Worm (Caenorhabditis elegans) whole organism, mixed stage, embryonic: ENCODE data around the gene tsp-2.

Experiments
- M03D4.4 ChIP-seq: sonication (generic microtip); optimal IDR thresholded peaks from 2 replicates; lab custom pipeline; 2017; ENCODE audit warnings: mild to moderate bottlenecking, missing genetic modification characterization, missing compliant biosample characterization
- bed-3 ChIP-seq: fragments of 200-800 bp; sonication (Bioruptor generic); optimal IDR thresholded peaks from 3 replicates; lab custom pipeline; 2018; ENCODE audit warnings: mild to moderate bottlenecking, missing genetic modification characterization, moderate library complexity, missing compliant biosample characterization
- blmp-1 ChIP-seq: fragments of 150-350 bp; optimal IDR thresholded peaks from 2 replicates; lab custom pipeline; 2014; ENCODE audit warnings: missing biosample characterization, missing genetic modification characterization
- ceh-39 ChIP-seq: fragments of 150-350 bp; optimal IDR thresholded peaks from 2 replicates; lab custom pipeline; 2014; ENCODE audit warnings: missing biosample characterization, missing genetic modification characterization
- ceh-43 ChIP-seq: fragments of 200-800 bp; sonication (Bioruptor generic); optimal IDR thresholded peaks from 2 replicates; lab custom pipeline; 2018; ENCODE audit warnings: mild to moderate bottlenecking, missing genetic modification characterization, moderate library complexity, missing compliant biosample characterization
- ceh-83 ChIP-seq: fragments of 200-800 bp; sonication (Bioruptor generic); optimal IDR thresholded peaks from 2 replicates; lab custom pipeline; 2018; ENCODE audit warnings: mild to moderate bottlenecking, missing genetic modification characterization, missing compliant biosample characterization
- ces-1 ChIP-seq: fragments of 150-350 bp; optimal IDR thresholded peaks from 2 replicates; lab custom pipeline; 2014; ENCODE audit warnings: missing biosample characterization, missing genetic modification reagents, missing genetic modification characterization
- cnd-1 ChIP-seq: fragments of 200-800 bp; sonication (Bioruptor generic); optimal IDR thresholded peaks from 2 replicates; lab custom pipeline; 2018; ENCODE audit warnings: mild to moderate bottlenecking, missing genetic modification characterization, missing compliant biosample characterization
- drap-1 ChIP-seq: fragments of 200-800 bp; sonication (Bioruptor generic); optimal IDR thresholded peaks from 3 replicates; lab custom pipeline; 2018; ENCODE audit warnings: mild to moderate bottlenecking, missing genetic modification characterization, missing compliant biosample characterization
- elt-1 ChIP-seq: sonication (generic microtip); optimal IDR thresholded peaks from 2 replicates; lab custom pipeline; 2017; ENCODE audit warnings: missing genetic modification characterization, mild to moderate bottlenecking, missing compliant biosample characterization, antibody characterized with exemption, moderate library complexity, borderline replicate concordance; ENCODE audit not compliant: insufficient read depth
- elt-3 ChIP-seq: fragments of 150-350 bp; optimal IDR thresholded peaks from 2 replicates; lab custom pipeline; 2014; ENCODE audit warnings: missing biosample characterization, missing genetic modification characterization
- flh-1 ChIP-seq: fragments of 200-800 bp; sonication (Bioruptor generic); optimal IDR thresholded peaks from 2 replicates; lab custom pipeline; 2018; ENCODE audit warnings: mild to moderate bottlenecking, missing genetic modification characterization, moderate library complexity, missing compliant biosample characterization
- ham-2 ChIP-seq: fragments of 200-800 bp; sonication (Bioruptor generic); optimal IDR thresholded peaks from 2 replicates; lab custom pipeline; 2018; ENCODE audit warnings: mild to moderate bottlenecking, missing genetic modification characterization, missing compliant biosample characterization
- hlh-1 ChIP-seq: fragments of 150-350 bp; optimal IDR thresholded peaks from 2 replicates; lab custom pipeline; 2014; ENCODE audit warnings: missing biosample characterization, missing genetic modification reagents, missing genetic modification characterization
- lin-13 ChIP-seq: fragments of 150-350 bp; optimal IDR thresholded peaks from 2 replicates; lab custom pipeline; 2014; ENCODE audit warnings: missing biosample characterization, missing genetic modification characterization
- lin-32 ChIP-seq: fragments of 200-800 bp; sonication (Bioruptor generic); optimal IDR thresholded peaks from 2 replicates; lab custom pipeline; 2018; ENCODE audit warnings: mild to moderate bottlenecking, missing genetic modification characterization, missing compliant biosample characterization
- lsy-2 ChIP-seq: fragments of 150-350 bp; optimal IDR thresholded peaks from 2 replicates; lab custom pipeline; 2014; ENCODE audit warnings: missing biosample characterization, missing genetic modification characterization
- mab-5 ChIP-seq: fragments of 150-350 bp; optimal IDR thresholded peaks from 2 replicates; lab custom pipeline; 2014; ENCODE audit warnings: missing biosample characterization, missing genetic modification characterization
- mep-1 ChIP-seq: fragments of 150-350 bp; optimal IDR thresholded peaks from 2 replicates; lab custom pipeline; 2017; ENCODE audit warnings: missing biosample characterization, missing genetic modification reagents, missing genetic modification characterization, inconsistent platforms
- mls-2 ChIP-seq: sonication (generic microtip); optimal IDR thresholded peaks from 2 replicates; lab custom pipeline; 2016; ENCODE audit warnings: mild to moderate bottlenecking, missing genetic modification characterization, moderate library complexity, missing compliant biosample characterization
- nhr-12 ChIP-seq: fragments of 150-350 bp; optimal IDR thresholded peaks from 2 replicates; lab custom pipeline; 2014; ENCODE audit warnings: missing biosample characterization, missing genetic modification characterization
- nhr-237 ChIP-seq: fragments of 150-350 bp; optimal IDR thresholded peaks from 2 replicates; lab custom pipeline; 2014; ENCODE audit warnings: missing biosample characterization, missing genetic modification characterization
- nhr-28 ChIP-seq: fragments of 150-350 bp; optimal IDR thresholded peaks from 2 replicates; lab custom pipeline; 2014; ENCODE audit warnings: missing biosample characterization, missing genetic modification characterization
- nhr-76 ChIP-seq: sonication (generic microtip); optimal IDR thresholded peaks from 2 replicates; lab custom pipeline; 2017; ENCODE audit warnings: missing biosample characterization, missing genetic modification characterization
- pha-4 ChIP-seq: fragments of 150-350 bp; optimal IDR thresholded peaks from 2 replicates; lab custom pipeline; 2018; ENCODE audit warnings: missing biosample characterization, missing genetic modification reagents, missing genetic modification characterization
- sem-2 ChIP-seq: fragments of 200-800 bp; sonication (Bioruptor generic); optimal IDR thresholded peaks from 2 replicates; lab custom pipeline; 2018; ENCODE audit warnings: mild to moderate bottlenecking, missing genetic modification characterization, missing compliant biosample characterization
- snpc-4 ChIP-seq: fragments of 150-350 bp; optimal IDR thresholded peaks from 2 replicates; lab custom pipeline; 2014; ENCODE audit warnings: missing biosample characterization, missing genetic modification characterization
- tbx-8 ChIP-seq: fragments of 200-800 bp; sonication (Bioruptor generic); optimal IDR thresholded peaks from 2 replicates; lab custom pipeline; 2018; ENCODE audit warnings: mild to moderate bottlenecking, missing genetic modification characterization, moderate library complexity, missing compliant biosample characterization
- unc-120 ChIP-seq: sonication (generic microtip); optimal IDR thresholded peaks from 2 replicates; lab custom pipeline; 2017; ENCODE audit warnings: missing genetic modification characterization, missing compliant biosample characterization; ENCODE audit not compliant: poor library complexity, severe bottlenecking
- unc-39 ChIP-seq: fragments of 150-350 bp; optimal IDR thresholded peaks from 2 replicates; lab custom pipeline; 2014; ENCODE audit warnings: missing biosample characterization, missing genetic modification characterization
- unc-62 ChIP-seq: fragments of 150-350 bp; optimal IDR thresholded peaks from 2 replicates; lab custom pipeline; 2014; ENCODE audit warnings: missing biosample characterization, missing genetic modification reagents, missing genetic modification characterization
- zip-8 ChIP-seq: fragments of 150-350 bp; optimal IDR thresholded peaks from 2 replicates; lab custom pipeline; 2014; ENCODE audit warnings: missing biosample characterization, missing genetic modification characterization
- ztf-11 ChIP-seq: fragments of 150-350 bp; optimal IDR thresholded peaks from 2 replicates; lab custom pipeline; 2014; ENCODE audit warnings: missing biosample characterization, missing genetic modification characterization

tsp-2 gene

ce11 chrIII:8232634-8233033 lies 5.1 kb downstream of the tsp-2 start, which contains the start of gene henn-1:
Gene henn-1, plus strand, starts transcription at chrIII:8232651.
- TF ChIP-seq cnd-1 (tag; lab: Kevin White, UChicago) (no peak), tbx-8 (GFP tag; lab: Kevin White, UChicago) (no peak), bed-3 (GFP tag; lab: Kevin White, UChicago) (no peak), unc-62 (GFP tag; lab: Kevin White, UChicago) (no peak), ceh-39 (tag; lab: Kevin White, UChicago) (no peak), unc-39 (tag; lab: Kevin White, UChicago) (no peak), sem-2 (GFP tag; lab: Kevin White, UChicago) (no peak)

DNA sequence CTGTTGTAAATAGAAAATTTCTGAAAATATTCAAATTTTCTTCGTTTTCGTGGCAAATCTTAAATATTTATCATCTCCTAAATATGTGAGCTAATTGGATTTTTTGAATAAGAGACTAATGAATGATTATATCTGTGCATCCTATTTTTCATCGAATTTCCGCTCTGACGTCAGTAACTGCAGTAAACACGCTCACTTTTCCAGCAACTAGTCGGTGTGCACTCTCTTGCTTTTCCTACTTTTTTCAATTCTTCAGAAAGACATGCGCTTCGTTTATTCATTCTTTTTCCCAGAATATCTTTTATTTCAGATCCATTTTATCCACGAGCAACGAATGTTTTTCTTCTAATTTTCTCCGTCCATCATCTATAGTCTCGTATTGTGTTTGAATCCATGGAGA lies 8.3 kb downstream of the tsp-2 start:
- TF ChIP-seq mep-1 (tag; lab: Kevin White, UChicago) (no peak), ces-1 (GFP tag; lab: Kevin White, UChicago) (no peak), nhr-12 (no peak), cnd-1 (tag; lab: Kevin White, UChicago) (no peak), lin-32 (no peak), tbx-8 (GFP tag; lab: Kevin White, UChicago) (no peak), zip-8 (tag; lab: Kevin White, UChicago) (no peak), nhr-76 (tag; lab: Kevin White, UChicago) (no peak), ceh-83 (no peak), lin-13 (tag; lab: Kevin White, UChicago) (no peak), ham-2 (no peak)

DNA sequence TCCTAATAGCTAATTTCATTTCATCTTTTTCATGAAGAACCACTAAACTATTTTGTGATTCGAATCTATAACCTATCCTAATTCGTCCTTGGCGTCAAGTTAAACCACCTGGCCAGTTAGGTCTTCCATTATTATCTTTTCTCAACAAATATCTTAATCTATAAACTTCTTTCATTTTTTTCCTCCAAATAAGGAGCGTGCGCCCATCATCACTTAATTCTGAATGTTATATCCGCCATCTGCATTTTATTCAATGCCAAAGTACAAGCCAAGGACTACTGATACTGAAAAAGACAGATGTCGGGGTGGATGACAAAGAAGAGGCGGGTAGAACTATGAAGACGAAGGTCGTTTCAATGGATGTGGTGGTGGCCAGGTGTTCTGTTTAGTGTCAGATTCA lies 8.8 kb downstream of the tsp-2 start:
- no peak for TF ChIP-seq elt-3
- no peak for TF ChIP-seq mep-1 (tag; lab: Kevin White, UChicago)
- TF ChIP-seq sem-2 (GFP tag; lab: Kevin White, UChicago): no peak
- no peak for TF ChIP-seq mls-2 (tag; lab: Kevin White, UChicago)
- TF ChIP-seq ceh-83: no peak
- no peak for TF ChIP-seq bed-3 (GFP tag; lab: Kevin White, UChicago)
- TF ChIP-seq ham-2: no peak
- no peak for TF ChIP-seq ztf-11 (tag; lab: Kevin White, UChicago)
- no peak for TF ChIP-seq ces-1 (GFP tag; lab: Kevin White, UChicago)
- no peak for TF ChIP-seq nhr-76 (tag; lab: Kevin White, UChicago)
- no peak for TF ChIP-seq lin-13 (tag; lab: Kevin White, UChicago)
- no peak for TF ChIP-seq unc-62 (GFP tag; lab: Kevin White, UChicago)
- TF ChIP-seq unc-120: no peak
- no peak for TF ChIP-seq drap-1 (GFP tag; lab: Kevin White, UChicago)
- TF ChIP-seq unc-39 (tag; lab: Kevin White, UChicago): no peak
- no peak for TF ChIP-seq nhr-28 (tag; lab: Kevin White, UChicago)
- no peak for TF ChIP-seq ceh-39 (tag; lab: Kevin White, UChicago)
- no peak for TF ChIP-seq snpc-4

DNA sequence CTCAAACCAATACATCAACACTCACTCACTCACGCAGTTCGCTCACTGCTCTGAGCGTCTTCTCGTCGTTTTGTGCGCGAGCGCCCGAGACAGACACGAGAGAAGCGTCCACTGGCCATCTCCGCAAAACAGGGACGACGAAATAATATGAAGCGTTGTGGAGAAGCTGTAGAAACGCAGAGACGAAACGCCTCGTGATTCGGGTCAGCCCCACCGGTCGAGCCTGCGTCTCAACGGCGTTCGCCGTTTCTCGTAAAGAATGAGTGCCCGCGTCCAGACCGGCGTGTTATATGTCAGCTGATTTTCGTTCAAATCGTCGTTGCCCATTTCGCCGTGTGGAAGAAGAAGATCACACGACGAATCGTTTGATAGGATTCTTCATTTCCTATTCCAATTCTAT lies 10.2 kb downstream of the tsp-2 start, which contains the start of gene fbxl-1:
Gene fbxl-1, plus strand, starts transcription at position 320 of the 400 bp plus-strand sequence.
- TF ChIP-seq ceh-43 (no peak), ces-1 (GFP tag; lab: Kevin White, UChicago) (no peak), ham-2 (peak; percentile 33), ztf-11 (tag; lab: Kevin White, UChicago) (no peak), elt-1 (tag; lab: Kevin White, UChicago) (no peak), unc-120 (peak; percentile 71), mls-2 (tag; lab: Kevin White, UChicago) (peak; percentile 35), blmp-1 (tag; lab: Kevin White, UChicago) (no peak), drap-1 (GFP tag; lab: Kevin White, UChicago) (peak; percentile 34)
- TF ChIP-seq, all 35 proteins: peak for 4

- TF ChIP-seq hlh-1 (tag; lab: Kevin White, UChicago) (no peak), lsy-2 (tag; lab: Kevin White, UChicago) (no peak), bed-3 (GFP tag; lab: Kevin White, UChicago) (no peak), nhr-28 (tag; lab: Kevin White, UChicago) (no peak), nhr-237 (no peak), pha-4 (no peak), lin-13 (tag; lab: Kevin White, UChicago) (no peak), flh-1 (GFP tag; lab: Kevin White, UChicago) (no peak), ceh-39 (tag; lab: Kevin White, UChicago) (no peak), mab-5 (tag; lab: Kevin White, UChicago) (no peak), tbx-8 (GFP tag; lab: Kevin White, UChicago) (no peak), M03D4.4 (tag; lab: Kevin White, UChicago) (no peak), unc-120 (no peak), elt-1 (tag; lab: Kevin White, UChicago) (no peak), nhr-76 (tag; lab: Kevin White, UChicago) (no peak), unc-39 (tag; lab: Kevin White, UChicago) (no peak), ceh-43 (no peak), elt-3 (no peak), nhr-12 (no peak)
These were observed 11.6 kb downstream of the tsp-2 start, which contains the start of gene rfs-1 for ce11 chrIII:8226178-8226577. Gene rfs-1, plus strand, starts transcription at chrIII:8226478.
